Worm (Caenorhabditis elegans) whole organism, L4/young adult: ENCODE results near the gene ger-1.

Experiments used
- W03F9.2 ChIP-seq: fragments of 150-350 bp; optimal IDR thresholded peaks from 2 replicates; lab custom pipeline; 2014; ENCODE audit warnings: missing biosample characterization, missing genetic modification characterization
- him-1 ChIP-seq: sonication (generic microtip); optimal IDR thresholded peaks from 2 replicates; lab custom pipeline; 2016; ENCODE audit warnings: missing genotype, missing genetic modification reagents, missing genetic modification characterization, missing compliant biosample characterization

DNA sequence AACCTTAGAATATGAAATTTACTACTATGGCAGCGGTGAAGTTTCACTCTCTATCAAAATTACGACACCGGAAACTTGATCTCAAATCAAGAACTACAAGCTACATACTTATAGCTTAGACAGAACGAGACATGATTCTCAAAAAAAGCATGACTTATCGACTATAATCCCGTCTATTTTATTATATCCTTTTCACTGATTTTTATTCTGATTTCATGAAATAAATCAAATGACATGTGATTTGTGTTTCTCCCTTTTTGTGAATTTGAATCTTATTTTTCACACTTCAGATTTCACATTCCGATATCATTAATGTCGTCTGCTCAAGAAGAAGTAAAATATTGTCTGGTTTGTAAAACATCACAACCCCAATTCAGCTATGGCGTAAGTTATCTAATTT, 32.7 kb upstream of the ger-1 start, which contains the start of gene ZK418.11:
- TF ChIP-seq W03F9.2 (tag; lab: Kevin White, UChicago) (no peak), him-1 (no peak)
